Worm (Caenorhabditis elegans) whole organism, L3 larva: Measurements from ENCODE around the gene dif-1.
A peak's percentile ranks its signal among the peaks of the same experiment; 100 is the strongest.

Experiments
- ama-1 ChIP-seq: fragments of 150-350 bp; optimal IDR thresholded peaks from 2 replicates; lab custom pipeline; 2018
- elt-3 ChIP-seq, 3 experiments: fragments of 150-350 bp in 1 of 3; sonication (generic microtip) in 2 of 3; optimal IDR thresholded peaks; 2 replicates in 2 of 3; 4 replicates in 1 of 3; lab custom pipeline; 2014 to 2017; ENCODE audit warnings: missing biosample characterization in 3 of 3, missing genetic modification characterization in 3 of 3
- fkh-10 ChIP-seq: sonication (generic microtip); optimal IDR thresholded peaks from 2 replicates; lab custom pipeline; 2017; ENCODE audit warnings: missing biosample characterization, missing genetic modification reagents, missing genetic modification characterization
- jun-1 ChIP-seq: fragments of 150-350 bp; optimal IDR thresholded peaks from 2 replicates; lab custom pipeline; 2014; ENCODE audit warnings: missing biosample characterization, missing genetic modification reagents, missing genetic modification characterization
- mdl-1 ChIP-seq: fragments of 150-350 bp; optimal IDR thresholded peaks from 2 replicates; lab custom pipeline; 2014; ENCODE audit warnings: missing biosample characterization, missing genetic modification characterization
- nhr-237 ChIP-seq: fragments of 150-350 bp; optimal IDR thresholded peaks from 2 replicates; lab custom pipeline; 2014; ENCODE audit warnings: missing biosample characterization, missing genetic modification characterization
- nhr-28 ChIP-seq: fragments of 150-350 bp; optimal IDR thresholded peaks from 2 replicates; lab custom pipeline; 2014; ENCODE audit warnings: missing biosample characterization, missing genetic modification characterization
- nhr-76 ChIP-seq: fragments of 150-350 bp; sonication (generic microtip); optimal IDR thresholded peaks from 5 replicates; lab custom pipeline; 2014; ENCODE audit warnings: missing biosample characterization, missing genetic modification characterization
- pha-4 ChIP-seq: fragments of 150-350 bp; optimal IDR thresholded peaks from 2 replicates; lab custom pipeline; 2014; ENCODE audit warnings: missing biosample characterization, missing genetic modification reagents, missing genetic modification characterization
- snpc-4 ChIP-seq: fragments of 150-350 bp; optimal IDR thresholded peaks from 2 replicates; lab custom pipeline; 2014; ENCODE audit warnings: missing biosample characterization, missing genetic modification characterization
- unc-62 ChIP-seq: fragments of 150-350 bp; sonication (generic microtip); optimal IDR thresholded peaks from 4 replicates; lab custom pipeline; 2014; ENCODE audit warnings: missing biosample characterization, missing genetic modification reagents, missing genetic modification characterization
- ztf-11 ChIP-seq: fragments of 150-350 bp; optimal IDR thresholded peaks from 2 replicates; lab custom pipeline; 2014; ENCODE audit warnings: missing biosample characterization, missing genetic modification characterization
- ztf-4 ChIP-seq: fragments of 150-350 bp; optimal IDR thresholded peaks from 2 replicates; lab custom pipeline; 2014; ENCODE audit warnings: missing biosample characterization, missing genetic modification characterization

ce11 chrIV:7552958-7553553 lies at the start of gene dif-1:
- TF ChIP-seq pha-4 (tag; lab: Kevin White, UChicago) = peak; percentile 55
- TF ChIP-seq ama-1 = peak; percentile 59
- TF ChIP-seq mdl-1 (tag; lab: Kevin White, UChicago) = no peak
- peak; percentile 41 for TF ChIP-seq snpc-4
- TF ChIP-seq ztf-4 (tag; lab: Kevin White, UChicago) = no peak
- peak; percentile 65 for TF ChIP-seq jun-1
- TF ChIP-seq ztf-11 (tag; lab: Kevin White, UChicago) = no peak
- no peak for TF ChIP-seq fkh-10 (GFP tag; lab: Kevin White, UChicago)
- no peak for TF ChIP-seq nhr-237 (tag; lab: Kevin White, UChicago)
- no peak for TF ChIP-seq nhr-76 (tag; lab: Kevin White, UChicago)
- TF ChIP-seq nhr-28 (tag; lab: Kevin White, UChicago) = no peak
- no peak for TF ChIP-seq unc-62 (GFP tag; lab: Kevin White, UChicago)
- no peak for TF ChIP-seq elt-3 (tag; optimal IDR thresholded peaks at IDR 0.05; lab: Kevin White, UChicago)
